Worm (Caenorhabditis elegans) whole organism, early embryonic: ENCODE measurements around the gene nac-2.
"Not testable (repeated sequence)": the region's sequence is repeated elsewhere in the genome, so short reads cannot be mapped to it uniquely, and the experiment has no call there.

Experiments used
- B0310.2 ChIP-seq: sonication (generic microtip); optimal IDR thresholded peaks from 2 replicates; lab custom pipeline; 2016; ENCODE audit warnings: mild to moderate bottlenecking, missing genetic modification characterization, missing compliant biosample characterization
- F13C5.2 ChIP-seq: sonication (generic microtip); optimal IDR thresholded peaks from 2 replicates; lab custom pipeline; 2017; ENCODE audit warnings: mild to moderate bottlenecking, missing genetic modification characterization, inconsistent platforms, missing compliant biosample characterization
- aly-1 ChIP-seq: sonication (generic microtip); optimal IDR thresholded peaks from 2 replicates; lab custom pipeline; 2016; ENCODE audit warnings: missing genetic modification characterization, missing compliant biosample characterization
- ama-1 ChIP-seq: fragments of 150-350 bp; optimal IDR thresholded peaks from 2 replicates; lab custom pipeline; 2014

- not testable (repeated sequence) for TF ChIP-seq B0310.2 (tag; lab: Kevin White, UChicago); aly-1 (tag; lab: Kevin White, UChicago); F13C5.2; ama-1 (lab: Kevin White, UChicago)
Measured at ce11 chrIII:9005905-9006372, 37.2 kb downstream of the nac-2 start, which contains the start of gene rab-6.1.
